Worm (Caenorhabditis elegans) whole organism, mixed stage, embryonic: Measurements from ENCODE around the gene T11F9.7.

Source experiments
- bed-3 ChIP-seq: fragments of 200-800 bp; sonication (Bioruptor generic); optimal IDR thresholded peaks from 3 replicates; lab custom pipeline; 2018; ENCODE audit warnings: mild to moderate bottlenecking, missing genetic modification characterization, moderate library complexity, missing compliant biosample characterization
- elt-3 ChIP-seq: fragments of 150-350 bp; optimal IDR thresholded peaks from 2 replicates; lab custom pipeline; 2014; ENCODE audit warnings: missing biosample characterization, missing genetic modification characterization
- lin-13 ChIP-seq: fragments of 150-350 bp; optimal IDR thresholded peaks from 2 replicates; lab custom pipeline; 2014; ENCODE audit warnings: missing biosample characterization, missing genetic modification characterization
- mep-1 ChIP-seq: fragments of 150-350 bp; optimal IDR thresholded peaks from 2 replicates; lab custom pipeline; 2017; ENCODE audit warnings: missing biosample characterization, missing genetic modification reagents, missing genetic modification characterization, inconsistent platforms
- nhr-12 ChIP-seq: fragments of 150-350 bp; optimal IDR thresholded peaks from 2 replicates; lab custom pipeline; 2014; ENCODE audit warnings: missing biosample characterization, missing genetic modification characterization
- nhr-2 ChIP-seq: fragments of 150-350 bp; optimal IDR thresholded peaks from 2 replicates; lab custom pipeline; 2014; ENCODE audit warnings: missing biosample characterization, missing genetic modification characterization
- nhr-237 ChIP-seq: fragments of 150-350 bp; optimal IDR thresholded peaks from 2 replicates; lab custom pipeline; 2014; ENCODE audit warnings: missing biosample characterization, missing genetic modification characterization
- nhr-76 ChIP-seq: sonication (generic microtip); optimal IDR thresholded peaks from 2 replicates; lab custom pipeline; 2017; ENCODE audit warnings: missing biosample characterization, missing genetic modification characterization
- sem-2 ChIP-seq: fragments of 200-800 bp; sonication (Bioruptor generic); optimal IDR thresholded peaks from 2 replicates; lab custom pipeline; 2018; ENCODE audit warnings: mild to moderate bottlenecking, missing genetic modification characterization, missing compliant biosample characterization
- snpc-4 ChIP-seq: fragments of 150-350 bp; optimal IDR thresholded peaks from 2 replicates; lab custom pipeline; 2014; ENCODE audit warnings: missing biosample characterization, missing genetic modification characterization
- sptf-1 ChIP-seq: sonication (generic microtip); optimal IDR thresholded peaks from 2 replicates; lab custom pipeline; 2017; ENCODE audit warnings: mild to moderate bottlenecking, missing genetic modification characterization, moderate library complexity, missing compliant biosample characterization
- unc-39 ChIP-seq: fragments of 150-350 bp; optimal IDR thresholded peaks from 2 replicates; lab custom pipeline; 2014; ENCODE audit warnings: missing biosample characterization, missing genetic modification characterization
- ztf-11 ChIP-seq: fragments of 150-350 bp; optimal IDR thresholded peaks from 2 replicates; lab custom pipeline; 2014; ENCODE audit warnings: missing biosample characterization, missing genetic modification characterization

- TF ChIP-seq mep-1 (tag; lab: Kevin White, UChicago), result no peak
- no peak for TF ChIP-seq unc-39
- TF ChIP-seq nhr-76, result no peak
- no peak for TF ChIP-seq snpc-4
- TF ChIP-seq bed-3, result no peak
- no peak for TF ChIP-seq nhr-237 (tag; lab: Kevin White, UChicago)
- TF ChIP-seq ztf-11, result no peak
- no peak for TF ChIP-seq nhr-2
- no peak for TF ChIP-seq sem-2
- no peak for TF ChIP-seq lin-13 (tag; lab: Kevin White, UChicago)
- TF ChIP-seq nhr-12, result no peak
- TF ChIP-seq sptf-1 (tag; lab: Kevin White, UChicago), result peak; percentile 28
- no peak for TF ChIP-seq elt-3 (tag; lab: Kevin White, UChicago)
Observed at ce11 chrV:11525338-11525737, 49.6 kb downstream of the T11F9.7 start.
